Worm (Caenorhabditis elegans) whole organism, L1 larva: ENCODE data around the gene srh-270.

Experiments used
- elt-2 ChIP-seq: sonication (generic microtip); optimal IDR thresholded peaks from 2 replicates; lab custom pipeline; 2016; ENCODE audit warnings: missing genetic modification characterization, mild to moderate bottlenecking, inconsistent platforms, missing compliant biosample characterization, missing genetic modification reagents
- fkh-4 ChIP-seq: sonication (generic microtip); optimal IDR thresholded peaks from 2 replicates; lab custom pipeline; 2016; ENCODE audit warnings: missing compliant biosample characterization, missing genetic modification characterization, borderline replicate concordance
- fos-1 ChIP-seq: fragments of 150-350 bp; optimal IDR thresholded peaks from 2 replicates; lab custom pipeline; 2014; ENCODE audit warnings: missing biosample characterization, missing genetic modification characterization
- hlh-17 ChIP-seq: fragments of 200-800 bp; sonication (Bioruptor generic); optimal IDR thresholded peaks from 2 replicates; lab custom pipeline; 2018; ENCODE audit warnings: missing genetic modification characterization, mild to moderate bottlenecking, missing compliant biosample characterization, moderate library complexity, borderline replicate concordance
- lin-13 ChIP-seq: fragments of 150-350 bp; optimal IDR thresholded peaks from 2 replicates; lab custom pipeline; 2014; ENCODE audit warnings: missing biosample characterization, missing genetic modification reagents, missing genetic modification characterization
- lir-3 ChIP-seq: sonication (generic microtip); optimal IDR thresholded peaks from 2 replicates; lab custom pipeline; 2016; ENCODE audit warnings: mild to moderate bottlenecking, missing genetic modification characterization, moderate library complexity, missing compliant biosample characterization; ENCODE audit not compliant: poor library complexity
- nhr-237 ChIP-seq: fragments of 150-350 bp; optimal IDR thresholded peaks from 2 replicates; lab custom pipeline; 2014; ENCODE audit warnings: missing biosample characterization, missing genetic modification characterization
- skn-1 ChIP-seq: fragments of 150-350 bp; optimal IDR thresholded peaks from 2 replicates; lab custom pipeline; 2014; ENCODE audit warnings: missing biosample characterization, missing genetic modification characterization
- vab-15 ChIP-seq: sonication (generic microtip); optimal IDR thresholded peaks from 2 replicates; lab custom pipeline; 2017; ENCODE audit warnings: missing genotype, mild to moderate bottlenecking, missing genetic modification characterization, missing compliant biosample characterization

- TF ChIP-seq lir-3 (tag; lab: Kevin White, UChicago) (no peak), skn-1 (tag; lab: Kevin White, UChicago) (no peak), vab-15 (tag; lab: Kevin White, UChicago) (no peak), fkh-4 (no peak), lin-13 (GFP tag; lab: Kevin White, UChicago) (no peak), fos-1 (tag; lab: Kevin White, UChicago) (no peak), hlh-17 (GFP tag; lab: Kevin White, UChicago) (no peak), elt-2 (tag; lab: Kevin White, UChicago) (peak; percentile 96), nhr-237 (tag; lab: Kevin White, UChicago) (no peak)
These were observed 13.0 kb downstream of the srh-270 start, which contains the start of gene srj-49 for ce11 chrV:2848290-2848937.
